Fruit fly (Drosophila melanogaster) whole organism, embryonic: ENCODE data around the gene CG14567.

Source experiments
- ATbp ChIP-seq: fragments of 200-800 bp; sonication (Bioruptor generic); optimal IDR thresholded peaks from 2 replicates; lab custom pipeline; 2017; ENCODE audit warnings: missing biosample characterization, mild to moderate bottlenecking, missing genetic modification characterization, missing genetic modification reagents
- Ada2b ChIP-seq: fragments of 200-800 bp; sonication (Bioruptor generic); IDR thresholded peaks from 2 replicates; pipeline ENCODE4 v1.3.6; 2022; ENCODE audit warnings: missing biosample characterization, missing genetic modification characterization
- BEAF-32 ChIP-seq: fragments of 200-800 bp; sonication (Bioruptor generic); optimal IDR thresholded peaks from 3 replicates; lab custom pipeline; 2017; ENCODE audit warnings: missing biosample characterization, missing genetic modification characterization, mild to moderate bottlenecking, moderate library complexity, missing genetic modification reagents
- Bteb2 ChIP-seq: fragments of 200-800 bp; sonication (Bioruptor generic); optimal IDR thresholded peaks from 2 replicates; lab custom pipeline; 2016; ENCODE audit warnings: missing biosample characterization, missing genetic modification characterization
- CG10267 ChIP-seq: fragments of 200-800 bp; sonication (Bioruptor generic); optimal IDR thresholded peaks from 2 replicates; lab custom pipeline; 2018; ENCODE audit warnings: missing biosample characterization, mild to moderate bottlenecking, missing genetic modification characterization, moderate library complexity
- CG11695 ChIP-seq: fragments of 200-800 bp; sonication (Bioruptor generic); IDR thresholded peaks from 3 replicates; pipeline ENCODE4 v1.3.6; 2022; ENCODE audit warnings: missing biosample characterization, missing genetic modification characterization
- CG12219 ChIP-seq: fragments of 200-800 bp; sonication (Bioruptor generic); optimal IDR thresholded peaks from 3 replicates; lab custom pipeline; 2018; ENCODE audit warnings: missing biosample characterization, mild to moderate bottlenecking, missing genetic modification characterization
- CG12769 ChIP-seq: fragments of 200-800 bp; sonication (Bioruptor generic); optimal IDR thresholded peaks from 2 replicates; lab custom pipeline; 2019; ENCODE audit warnings: missing biosample characterization, mild to moderate bottlenecking, missing genetic modification characterization, moderate library complexity
- CG13775 ChIP-seq: fragments of 200-800 bp; sonication (Bioruptor generic); optimal IDR thresholded peaks from 3 replicates; lab custom pipeline; 2017; ENCODE audit warnings: missing biosample characterization, mild to moderate bottlenecking, missing genetic modification characterization
- CG1529 ChIP-seq: fragments of 200-800 bp; sonication (Bioruptor generic); optimal IDR thresholded peaks from 3 replicates; lab custom pipeline; 2018; ENCODE audit warnings: missing biosample characterization, missing genetic modification characterization
- CG15514 ChIP-seq: fragments of 200-800 bp; sonication (Bioruptor generic); optimal IDR thresholded peaks from 3 replicates; lab custom pipeline; 2017; ENCODE audit warnings: missing biosample characterization, missing genetic modification characterization, mild to moderate bottlenecking, moderate library complexity, missing genetic modification reagents
- CG1603 ChIP-seq: fragments of 200-800 bp; sonication (Bioruptor generic); optimal IDR thresholded peaks from 2 replicates; lab custom pipeline; 2019; ENCODE audit warnings: missing biosample characterization, mild to moderate bottlenecking, missing genetic modification characterization, moderate library complexity
- CG16863 ChIP-seq: fragments of 200-800 bp; sonication (Bioruptor generic); optimal IDR thresholded peaks from 3 replicates; lab custom pipeline; 2016; ENCODE audit warnings: missing biosample characterization, missing genetic modification characterization
- CG18011 ChIP-seq: fragments of 200-800 bp; sonication (Bioruptor generic); optimal IDR thresholded peaks from 2 replicates; lab custom pipeline; 2017; ENCODE audit warnings: missing biosample characterization, missing genetic modification characterization, mild to moderate bottlenecking, moderate library complexity, missing genotype
- CG18476 ChIP-seq: fragments of 200-800 bp; sonication (Bioruptor generic); optimal IDR thresholded peaks from 2 replicates; lab custom pipeline; 2016; ENCODE audit warnings: missing biosample characterization, mild to moderate bottlenecking, missing genetic modification characterization
- CG2116 ChIP-seq: fragments of 200-800 bp; sonication (Bioruptor generic); optimal IDR thresholded peaks from 3 replicates; lab custom pipeline; 2018; ENCODE audit warnings: missing biosample characterization, mild to moderate bottlenecking, missing genetic modification characterization
- CG3281 ChIP-seq: fragments of 200-800 bp; sonication (Bioruptor generic); optimal IDR thresholded peaks from 3 replicates; lab custom pipeline; 2017; ENCODE audit warnings: missing biosample characterization, mild to moderate bottlenecking, missing genetic modification characterization
- CG34376 ChIP-seq: fragments of 200-800 bp; sonication (Bioruptor generic); optimal IDR thresholded peaks from 2 replicates; lab custom pipeline; 2018; ENCODE audit warnings: missing biosample characterization, mild to moderate bottlenecking, missing genetic modification characterization
- CG6689 ChIP-seq: fragments of 200-800 bp; sonication (Bioruptor generic); IDR thresholded peaks from 2 replicates; pipeline ENCODE4 v1.3.6; 2022; ENCODE audit warnings: missing biosample characterization, missing genetic modification characterization
- CG7271 ChIP-seq: fragments of 200-800 bp; sonication (Bioruptor generic); optimal IDR thresholded peaks from 2 replicates; lab custom pipeline; 2018; ENCODE audit warnings: missing biosample characterization, mild to moderate bottlenecking, missing genetic modification characterization, moderate library complexity
- CG9437 ChIP-seq: fragments of 200-800 bp; sonication (Bioruptor generic); optimal IDR thresholded peaks from 2 replicates; lab custom pipeline; 2018; ENCODE audit warnings: missing biosample characterization, mild to moderate bottlenecking, missing genetic modification characterization
- Dip2 ChIP-seq: fragments of 200-800 bp; sonication (Bioruptor generic); IDR thresholded peaks from 2 replicates; pipeline ENCODE4 v1.3.6; 2022; ENCODE audit warnings: missing biosample characterization, missing genetic modification characterization
- Dp ChIP-seq: fragments of 200-800 bp; sonication (Bioruptor generic); optimal IDR thresholded peaks from 2 replicates; lab custom pipeline; 2018; ENCODE audit warnings: missing biosample characterization, mild to moderate bottlenecking, missing genetic modification characterization, moderate library complexity
- Ets97D ChIP-seq: fragments of 200-800 bp; sonication (Bioruptor generic); optimal IDR thresholded peaks from 3 replicates; lab custom pipeline; 2016; ENCODE audit warnings: missing biosample characterization, missing genetic modification characterization
- HHEX ChIP-seq: fragments of 200-800 bp; sonication (Bioruptor generic); optimal IDR thresholded peaks from 3 replicates; lab custom pipeline; 2017; ENCODE audit warnings: missing biosample characterization, mild to moderate bottlenecking, missing genetic modification characterization, missing genetic modification reagents
- MESR4 ChIP-seq: fragments of 200-800 bp; sonication (Bioruptor generic); optimal IDR thresholded peaks from 2 replicates; lab custom pipeline; 2018; ENCODE audit warnings: missing biosample characterization, mild to moderate bottlenecking, missing genetic modification characterization, moderate library complexity
- Myb ChIP-seq: fragments of 200-800 bp; sonication (Bioruptor generic); optimal IDR thresholded peaks from 2 replicates; lab custom pipeline; 2016; ENCODE audit warnings: missing biosample characterization, missing genetic modification characterization
- NC2β ChIP-seq: fragments of 200-800 bp; sonication (Bioruptor generic); optimal IDR thresholded peaks from 2 replicates; lab custom pipeline; 2016; ENCODE audit warnings: missing biosample characterization, missing genetic modification characterization
- Nf-YB ChIP-seq: fragments of 200-800 bp; sonication (Bioruptor generic); optimal IDR thresholded peaks from 3 replicates; lab custom pipeline; 2019; ENCODE audit warnings: missing biosample characterization, mild to moderate bottlenecking, missing genetic modification characterization, moderate library complexity
- Sin3A ChIP-seq: fragments of >200 bp; optimal IDR thresholded peaks from 2 replicates; lab custom pipeline; 2018
- Xbp1 ChIP-seq: fragments of 200-800 bp; sonication (Bioruptor generic); optimal IDR thresholded peaks from 3 replicates; lab custom pipeline; 2016; ENCODE audit warnings: missing biosample characterization, mild to moderate bottlenecking, missing genetic modification characterization
- amos ChIP-seq: fragments of 200-800 bp; sonication (Bioruptor generic); IDR thresholded peaks from 2 replicates; pipeline ENCODE4 v1.3.6; 2022; ENCODE audit warnings: missing biosample characterization, missing genetic modification characterization; ENCODE audit not compliant: partially characterized antibody
- ato ChIP-seq: fragments of 200-800 bp; sonication (Bioruptor generic); IDR thresholded peaks from 2 replicates; pipeline ENCODE4 v1.3.6; 2022; ENCODE audit warnings: missing biosample characterization, missing genetic modification characterization; ENCODE audit not compliant: partially characterized antibody
- ci ChIP-seq: fragments of 200-800 bp; sonication (Bioruptor generic); IDR thresholded peaks from 3 replicates; pipeline ENCODE4 v1.3.6; 2022; ENCODE audit warnings: missing biosample characterization, missing genetic modification characterization
- fu2 ChIP-seq: fragments of 200-800 bp; sonication (Bioruptor generic); optimal IDR thresholded peaks from 2 replicates; lab custom pipeline; 2016; ENCODE audit warnings: missing biosample characterization, missing genetic modification characterization
- hb ChIP-seq: fragments of 200-800 bp; sonication (Bioruptor generic); IDR thresholded peaks from 3 replicates; pipeline ENCODE4 v1.3.6; 2022; ENCODE audit warnings: missing biosample characterization, missing genetic modification characterization; ENCODE audit not compliant: partially characterized antibody
- kni ChIP-seq: fragments of 200-800 bp; sonication (Bioruptor generic); optimal IDR thresholded peaks from 3 replicates; lab custom pipeline; 2017; ENCODE audit warnings: mild to moderate bottlenecking, missing biosample characterization, missing genetic modification reagents, missing genetic modification characterization
- lilli ChIP-seq: fragments of 200-800 bp; sonication (Bioruptor generic); optimal IDR thresholded peaks from 3 replicates; lab custom pipeline; 2016; ENCODE audit warnings: missing biosample characterization, missing genetic modification characterization
- onecut ChIP-seq: fragments of 200-800 bp; sonication (Bioruptor generic); IDR thresholded peaks from 2 replicates; pipeline ENCODE4 v1.3.6; 2022; ENCODE audit warnings: missing biosample characterization, missing genetic modification characterization
- peb ChIP-seq: fragments of 200-800 bp; sonication (Bioruptor generic); IDR thresholded peaks from 2 replicates; pipeline ENCODE4 v1.3.6; 2022; ENCODE audit warnings: missing biosample characterization, missing genetic modification characterization
- pita ChIP-seq: fragments of 200-800 bp; sonication (Bioruptor generic); optimal IDR thresholded peaks from 2 replicates; lab custom pipeline; 2017; ENCODE audit warnings: missing biosample characterization, mild to moderate bottlenecking, missing genetic modification characterization
- pros ChIP-seq: fragments of 200-800 bp; sonication (Bioruptor generic); optimal IDR thresholded peaks from 3 replicates; lab custom pipeline; 2019; ENCODE audit warnings: missing biosample characterization, mild to moderate bottlenecking, missing genetic modification characterization, moderate library complexity
- pum ChIP-seq: fragments of 200-800 bp; sonication (Bioruptor generic); optimal IDR thresholded peaks from 2 replicates; lab custom pipeline; 2016; ENCODE audit warnings: missing biosample characterization, missing genetic modification characterization
- sim ChIP-seq: fragments of 200-800 bp; sonication (Bioruptor generic); IDR thresholded peaks from 2 replicates; pipeline ENCODE4 v1.3.6; 2022; ENCODE audit warnings: missing biosample characterization, missing genetic modification characterization
- slbo ChIP-seq: fragments of 200-800 bp; sonication (Bioruptor generic); IDR thresholded peaks from 2 replicates; pipeline ENCODE4 v1.3.6; 2022; ENCODE audit warnings: missing biosample characterization, missing genetic modification characterization
- sob ChIP-seq: fragments of 200-800 bp; sonication (Bioruptor generic); IDR thresholded peaks from 2 replicates; pipeline ENCODE4 v1.3.6; 2022; ENCODE audit warnings: missing biosample characterization, missing genetic modification characterization
- tna ChIP-seq: fragments of 200-800 bp; sonication (Bioruptor generic); IDR thresholded peaks from 2 replicates; pipeline ENCODE4 v1.3.6; 2022; ENCODE audit warnings: missing biosample characterization, missing genetic modification characterization; ENCODE audit not compliant: partially characterized antibody
- unc-4 ChIP-seq: fragments of 200-800 bp; sonication (Bioruptor generic); IDR thresholded peaks from 2 replicates; pipeline ENCODE4 v1.3.6; 2022; ENCODE audit warnings: missing biosample characterization, missing genetic modification characterization; ENCODE audit not compliant: partially characterized antibody
- z ChIP-seq: fragments of 200-800 bp; sonication (Bioruptor generic); IDR thresholded peaks from 3 replicates; pipeline ENCODE4 v1.3.6; 2022; ENCODE audit warnings: missing biosample characterization, missing genetic modification characterization

Gene CG14567

dm6 chr3L:21738175-21739016, at the start of gene CG14567 (continued):
- peak; percentile 63 for TF ChIP-seq slbo
- TF ChIP-seq MESR4 (GFP tag; lab: Kevin White, UChicago): no peak
- TF ChIP-seq onecut (GFP tag; lab: Robert Waterston, UW): no peak
- no peak for TF ChIP-seq Sin3A (lab: Kevin White, UChicago)
- TF ChIP-seq sim (GFP tag; lab: Robert Waterston, UW): no peak
- no peak for TF ChIP-seq pum (GFP tag; lab: Kevin White, UChicago)
- no peak for TF ChIP-seq CG12769 (tag; lab: Kevin White, UChicago)
- no peak for TF ChIP-seq Dip2 (GFP tag; lab: Robert Waterston, UW)
- TF ChIP-seq Bteb2: no peak
- TF ChIP-seq CG11695 (GFP tag; lab: Robert Waterston, UW): no peak
- TF ChIP-seq NC2β (GFP tag; lab: Kevin White, UChicago): no peak
- TF ChIP-seq pita (GFP tag; lab: Kevin White, UChicago): no peak
- peak; percentile 35; the same call in 1 of the 2 replicates for TF ChIP-seq Ada2b (GFP tag; lab: Robert Waterston, UW)
- peak; percentile 19 for TF ChIP-seq lilli
- no peak for TF ChIP-seq CG13775 (GFP tag; lab: Kevin White, UChicago)
- no peak for TF ChIP-seq z (GFP tag; lab: Robert Waterston, UW)
- no peak for TF ChIP-seq CG7271
- no peak for TF ChIP-seq sob (GFP tag; lab: Robert Waterston, UW)
- TF ChIP-seq CG12219 (GFP tag; lab: Kevin White, UChicago): no peak
- no peak for TF ChIP-seq BEAF-32 (GFP tag; lab: Kevin White, UChicago)
- TF ChIP-seq tna (GFP tag; lab: Robert Waterston, UW): no peak
- no peak for TF ChIP-seq CG2116
- TF ChIP-seq CG6689 (GFP tag; lab: Robert Waterston, UW): peak; percentile 30; the same call in 1 of the 2 replicates
- TF ChIP-seq Nf-YB (GFP tag; lab: Kevin White, UChicago): no peak
- TF ChIP-seq CG9437 (GFP tag; lab: Kevin White, UChicago): no peak
- TF ChIP-seq CG15514 (GFP tag; lab: Kevin White, UChicago): no peak
- no peak for TF ChIP-seq unc-4
- TF ChIP-seq CG10267 (tag; lab: Kevin White, UChicago): no peak
- TF ChIP-seq Myb: no peak
- TF ChIP-seq Dp: no peak
- no peak for TF ChIP-seq hb (GFP tag; lab: Robert Waterston, UW)
- no peak for TF ChIP-seq CG34376 (GFP tag; lab: Kevin White, UChicago)
- no peak for TF ChIP-seq CG1529 (GFP tag; lab: Kevin White, UChicago)
- TF ChIP-seq amos (GFP tag; lab: Robert Waterston, UW): no peak
- peak; percentile 70 for TF ChIP-seq ci (GFP tag; lab: Robert Waterston, UW)
- no peak for TF ChIP-seq ato (GFP tag; lab: Robert Waterston, UW)
- no peak for TF ChIP-seq CG1603 (tag; lab: Kevin White, UChicago)
- no peak for TF ChIP-seq fu2 (GFP tag; lab: Kevin White, UChicago)
- TF ChIP-seq CG18011: no peak
- TF ChIP-seq CG3281: no peak
- TF ChIP-seq CG18476: no peak
- no peak for TF ChIP-seq Ets97D (GFP tag; lab: Kevin White, UChicago)
- TF ChIP-seq peb (GFP tag; lab: Robert Waterston, UW): no peak
- TF ChIP-seq CG16863 (GFP tag; lab: Kevin White, UChicago): no peak
- no peak for TF ChIP-seq HHEX (GFP tag; lab: Kevin White, UChicago)
- TF ChIP-seq ATbp (GFP tag; lab: Kevin White, UChicago): peak; percentile 42
- TF ChIP-seq kni (GFP tag; lab: Kevin White, UChicago): no peak
- no peak for TF ChIP-seq pros (GFP tag; lab: Kevin White, UChicago)
- peak; percentile 45 for TF ChIP-seq Xbp1
